Worm (Caenorhabditis elegans) whole organism, L2 larva: ENCODE results near the gene snpc-3.4.
A peak's percentile ranks its signal among the peaks of the same experiment; 100 is the strongest.

Experiments used
- C34F6.9 ChIP-seq: fragments of 150-350 bp; optimal IDR thresholded peaks from 2 replicates; lab custom pipeline; 2014; ENCODE audit warnings: missing biosample characterization, missing genetic modification characterization
- F13H6.1 ChIP-seq: sonication (generic microtip); optimal IDR thresholded peaks from 2 replicates; lab custom pipeline; 2016; ENCODE audit warnings: missing genetic modification characterization, missing compliant biosample characterization
- Y55F3AM.14 ChIP-seq: fragments of 200-800 bp; sonication (Bioruptor generic); optimal IDR thresholded peaks from 2 replicates; lab custom pipeline; 2018; ENCODE audit warnings: mild to moderate bottlenecking, missing genetic modification characterization, missing compliant biosample characterization
- ZK546.5 ChIP-seq: sonication (generic microtip); optimal IDR thresholded peaks from 2 replicates; lab custom pipeline; 2017; ENCODE audit warnings: missing biosample characterization, missing genetic modification characterization
- aly-2 ChIP-seq: fragments of 150-350 bp; optimal IDR thresholded peaks from 2 replicates; lab custom pipeline; 2014; ENCODE audit warnings: missing biosample characterization, missing genetic modification characterization
- blmp-1 ChIP-seq: sonication (generic microtip); optimal IDR thresholded peaks from 2 replicates; lab custom pipeline; 2017; ENCODE audit warnings: missing genetic modification characterization, mild to moderate bottlenecking, missing compliant biosample characterization, antibody characterized with exemption, moderate library complexity; ENCODE audit not compliant: insufficient read depth
- ceh-82 ChIP-seq: fragments of 150-350 bp; optimal IDR thresholded peaks from 2 replicates; lab custom pipeline; 2014; ENCODE audit warnings: missing biosample characterization, missing genetic modification characterization
- crh-2 ChIP-seq: sonication (generic microtip); optimal IDR thresholded peaks from 2 replicates; lab custom pipeline; 2017; ENCODE audit warnings: missing biosample characterization, missing genetic modification characterization
- dmd-4 ChIP-seq: sonication (generic microtip); optimal IDR thresholded peaks from 2 replicates; lab custom pipeline; 2017; ENCODE audit warnings: missing biosample characterization, missing genetic modification characterization
- egl-27 ChIP-seq: sonication (generic microtip); optimal IDR thresholded peaks from 3 replicates; lab custom pipeline; 2017; ENCODE audit warnings: missing biosample characterization, missing genetic modification reagents, missing genetic modification characterization
- elt-3 ChIP-seq: sonication (generic microtip); optimal IDR thresholded peaks from 2 replicates; lab custom pipeline; 2017; ENCODE audit warnings: missing biosample characterization, missing genetic modification characterization
- fos-1 ChIP-seq: fragments of 150-350 bp; optimal IDR thresholded peaks from 2 replicates; lab custom pipeline; 2014; ENCODE audit warnings: missing biosample characterization, missing genetic modification characterization
- gmeb-1 ChIP-seq: fragments of 150-350 bp; optimal IDR thresholded peaks from 2 replicates; lab custom pipeline; 2014; ENCODE audit warnings: missing biosample characterization, missing genetic modification characterization
- lin-11 ChIP-seq: fragments of 150-350 bp; sonication (generic microtip); optimal IDR thresholded peaks from 2 replicates; lab custom pipeline; 2014; ENCODE audit warnings: missing biosample characterization, missing genetic modification characterization, inconsistent platforms, mixed read lengths
- lin-13 ChIP-seq: fragments of 150-350 bp; optimal IDR thresholded peaks from 2 replicates; lab custom pipeline; 2014; ENCODE audit warnings: missing biosample characterization, missing genetic modification reagents, missing genetic modification characterization
- lin-39 ChIP-seq: fragments of 150-350 bp; optimal IDR thresholded peaks from 2 replicates; lab custom pipeline; 2014; ENCODE audit warnings: missing biosample characterization, missing genetic modification reagents, missing genetic modification characterization
- lsy-2 ChIP-seq, 2 experiments: fragments of 150-350 bp in 1 of 2; sonication (generic microtip) in 1 of 2; optimal IDR thresholded peaks; 2 replicates each; lab custom pipeline; 2014 to 2017; ENCODE audit warnings: missing biosample characterization in 2 of 2, missing genetic modification characterization in 2 of 2
- mab-5 ChIP-seq: fragments of 150-350 bp; optimal IDR thresholded peaks from 2 replicates; lab custom pipeline; 2014; ENCODE audit warnings: missing biosample characterization, missing genetic modification characterization
- mbf-1 ChIP-seq: sonication (generic microtip); optimal IDR thresholded peaks from 2 replicates; lab custom pipeline; 2017; ENCODE audit warnings: missing biosample characterization, missing genetic modification characterization
- mdl-1 ChIP-seq, 2 experiments: fragments of 150-350 bp in 1 of 2; sonication (generic microtip) in 1 of 2; optimal IDR thresholded peaks; 2 replicates each; lab custom pipeline; 2017; ENCODE audit warnings: missing biosample characterization in 2 of 2, missing genetic modification characterization in 2 of 2
- nhr-10 ChIP-seq: sonication (generic microtip); optimal IDR thresholded peaks from 2 replicates; lab custom pipeline; 2017; ENCODE audit warnings: missing biosample characterization, missing genetic modification characterization
- nhr-11 ChIP-seq: fragments of 150-350 bp; optimal IDR thresholded peaks from 2 replicates; lab custom pipeline; 2014; ENCODE audit warnings: missing biosample characterization, missing genetic modification characterization
- nhr-12 ChIP-seq: fragments of 150-350 bp; optimal IDR thresholded peaks from 2 replicates; lab custom pipeline; 2014; ENCODE audit warnings: missing biosample characterization, missing genetic modification characterization
- nhr-129 ChIP-seq: fragments of 150-350 bp; optimal IDR thresholded peaks from 2 replicates; lab custom pipeline; 2014; ENCODE audit warnings: missing biosample characterization, missing genetic modification characterization
- nhr-21 ChIP-seq: fragments of 150-350 bp; optimal IDR thresholded peaks from 2 replicates; lab custom pipeline; 2014; ENCODE audit warnings: missing biosample characterization, missing genetic modification characterization
- nhr-23 ChIP-seq: fragments of 150-350 bp; optimal IDR thresholded peaks from 2 replicates; lab custom pipeline; 2014; ENCODE audit warnings: missing biosample characterization, missing genetic modification reagents, missing genetic modification characterization
- nhr-237 ChIP-seq: fragments of 150-350 bp; optimal IDR thresholded peaks from 2 replicates; lab custom pipeline; 2014; ENCODE audit warnings: missing biosample characterization, missing genetic modification characterization
- nhr-25 ChIP-seq: fragments of 150-350 bp; sonication (generic microtip); optimal IDR thresholded peaks from 3 replicates; lab custom pipeline; 2014; ENCODE audit warnings: missing biosample characterization, missing genetic modification characterization
- nhr-77 ChIP-seq: fragments of 150-350 bp; optimal IDR thresholded peaks from 2 replicates; lab custom pipeline; 2014; ENCODE audit warnings: missing biosample characterization, missing genetic modification characterization
- sem-4 ChIP-seq: fragments of 150-350 bp; optimal IDR thresholded peaks from 2 replicates; lab custom pipeline; 2014; ENCODE audit warnings: missing biosample characterization, missing genetic modification reagents, missing genetic modification characterization
- skn-1 ChIP-seq: sonication (generic microtip); optimal IDR thresholded peaks from 2 replicates; lab custom pipeline; 2017; ENCODE audit warnings: missing biosample characterization, missing genetic modification characterization
- sma-3 ChIP-seq: sonication (generic microtip); optimal IDR thresholded peaks from 2 replicates; lab custom pipeline; 2016; ENCODE audit warnings: missing genetic modification reagents, missing genetic modification characterization, missing compliant biosample characterization
- sma-9 ChIP-seq, 2 experiments: fragments of 150-350 bp in 1 of 2; sonication (generic microtip) in 1 of 2; optimal IDR thresholded peaks; 2 replicates each; lab custom pipeline; 2014 to 2016; ENCODE audit warnings: missing genetic modification characterization in 2 of 2, mild to moderate bottlenecking in 1 of 2, missing biosample characterization in 1 of 2, missing compliant biosample characterization in 1 of 2, missing genetic modification reagents in 1 of 2, moderate library complexity in 1 of 2
- snpc-4 ChIP-seq: fragments of 150-350 bp; optimal IDR thresholded peaks from 2 replicates; lab custom pipeline; 2014; ENCODE audit warnings: missing biosample characterization, missing genetic modification characterization
- unc-55 ChIP-seq: fragments of 150-350 bp; sonication (generic microtip); optimal IDR thresholded peaks from 3 replicates; lab custom pipeline; 2014; ENCODE audit warnings: missing biosample characterization, missing genetic modification reagents, missing genetic modification characterization
- unc-62 ChIP-seq: fragments of 150-350 bp; optimal IDR thresholded peaks from 2 replicates; lab custom pipeline; 2014; ENCODE audit warnings: missing biosample characterization, missing genetic modification reagents, missing genetic modification characterization
- ztf-1 ChIP-seq: fragments of 200-800 bp; sonication (Bioruptor generic); conservative IDR thresholded peaks from 2 replicates; pipeline ENCODE4 v1.3.6; 2022; ENCODE audit warnings: missing genetic modification characterization, missing compliant biosample characterization
- ztf-4 ChIP-seq: fragments of 150-350 bp; optimal IDR thresholded peaks from 2 replicates; lab custom pipeline; 2014; ENCODE audit warnings: missing biosample characterization, missing genetic modification characterization

Gene snpc-3.4

ce11 chrIII:4036740-4037139, 16.9 kb downstream of the snpc-3.4 start, which contains the start of gene hum-5:
TSS of gene hum-5 (minus strand) at chrIII:4036840.
- no peak for TF ChIP-seq elt-3
- no peak for TF ChIP-seq nhr-23 (tag; lab: Kevin White, UChicago)
- TF ChIP-seq F13H6.1: no peak
- TF ChIP-seq lin-11: no peak
- TF ChIP-seq ceh-82 (tag; lab: Kevin White, UChicago): no peak
- no peak for TF ChIP-seq unc-55 (GFP tag; lab: Kevin White, UChicago)
- TF ChIP-seq lin-13 (GFP tag; lab: Kevin White, UChicago): no peak
- no peak for TF ChIP-seq ZK546.5 (tag; lab: Kevin White, UChicago)
- no peak for TF ChIP-seq egl-27 (tag; lab: Kevin White, UChicago)
- TF ChIP-seq lin-39: no peak
- TF ChIP-seq nhr-25 (tag; lab: Kevin White, UChicago): no peak
- TF ChIP-seq unc-62 (GFP tag; lab: Kevin White, UChicago): no peak
- TF ChIP-seq, all 48 proteins: peak for 0

ce11 chrIII:4037332-4037731, 17.5 kb downstream of the snpc-3.4 start:
- TF ChIP-seq F13H6.1: peak; percentile 73
- TF ChIP-seq fos-1 (tag; lab: Kevin White, UChicago): peak; percentile 10
- TF ChIP-seq sma-9 (GFP tag; optimal IDR thresholded peaks at IDR 0.05; lab: Kevin White, UChicago): peak; percentile 9
- TF ChIP-seq sma-9 (tag; optimal IDR thresholded peaks at IDR 0.05; lab: Kevin White, UChicago): no peak
- no peak for TF ChIP-seq nhr-12
- TF ChIP-seq sem-4 (tag; lab: Kevin White, UChicago): peak; percentile 38

ce11 chrIII:4039775-4040174, 19.9 kb downstream of the snpc-3.4 start:
- peak; percentile 24 for TF ChIP-seq sma-9 (GFP tag; optimal IDR thresholded peaks at IDR 0.05; lab: Kevin White, UChicago)
- no peak for TF ChIP-seq sma-9 (tag; optimal IDR thresholded peaks at IDR 0.05; lab: Kevin White, UChicago)
- TF ChIP-seq crh-2: peak; percentile 46
- TF ChIP-seq skn-1 (tag; lab: Kevin White, UChicago): peak; percentile 78
- no peak for TF ChIP-seq unc-62 (GFP tag; lab: Kevin White, UChicago)
- peak; percentile 37 for TF ChIP-seq gmeb-1
- TF ChIP-seq ZK546.5 (tag; lab: Kevin White, UChicago): no peak
- peak; percentile 99 for TF ChIP-seq fos-1 (tag; lab: Kevin White, UChicago)

ce11 chrIII:4049150-4049549, 29.3 kb downstream of the snpc-3.4 start:
- TF ChIP-seq sma-3 (GFP tag; lab: Kevin White, UChicago) (no peak), gmeb-1 (no peak), ztf-4 (no peak), nhr-21 (no peak), egl-27 (tag; lab: Kevin White, UChicago) (no peak), sma-9 (GFP tag; optimal IDR thresholded peaks at IDR 0.05; lab: Kevin White, UChicago) (no peak), sma-9 (tag; optimal IDR thresholded peaks at IDR 0.05; lab: Kevin White, UChicago) (no peak), nhr-10 (tag; lab: Kevin White, UChicago) (no peak)

ce11 chrIII:4057894-4058293, 38.1 kb downstream of the snpc-3.4 start, which contains the start of gene rcq-5:
TSS of gene rcq-5 (minus strand) at chrIII:4057976.
- TF ChIP-seq lsy-2 (tag; optimal IDR thresholded peaks at IDR 0.05; lab: Kevin White, UChicago) (peak in 1 of 2 experiments; percentile 49), mbf-1 (tag; lab: Kevin White, UChicago) (no peak), mab-5 (tag; lab: Kevin White, UChicago) (no peak), nhr-11 (no peak), dmd-4 (tag; lab: Kevin White, UChicago) (no peak), blmp-1 (tag; lab: Kevin White, UChicago) (no peak), ZK546.5 (tag; lab: Kevin White, UChicago) (no peak), snpc-4 (tag; lab: Kevin White, UChicago) (no peak), Y55F3AM.14 (GFP tag; lab: Kevin White, UChicago) (no peak), aly-2 (tag; lab: Kevin White, UChicago) (no peak), unc-62 (GFP tag; lab: Kevin White, UChicago) (no peak), nhr-129 (tag; lab: Kevin White, UChicago) (no peak), C34F6.9 (tag; lab: Kevin White, UChicago) (peak; percentile 42), sma-3 (GFP tag; lab: Kevin White, UChicago) (no peak), nhr-10 (tag; lab: Kevin White, UChicago) (no peak), lin-13 (GFP tag; lab: Kevin White, UChicago) (peak; percentile 18), nhr-23 (tag; lab: Kevin White, UChicago) (no peak), nhr-12 (no peak), sem-4 (tag; lab: Kevin White, UChicago) (no peak), mdl-1 (tag; optimal IDR thresholded peaks at IDR 0.05; lab: Kevin White, UChicago) (no peak), unc-55 (GFP tag; lab: Kevin White, UChicago) (peak; percentile 66), ztf-1 (no peak), sma-9 (GFP tag; optimal IDR thresholded peaks at IDR 0.05; lab: Kevin White, UChicago) (no peak), sma-9 (tag; optimal IDR thresholded peaks at IDR 0.05; lab: Kevin White, UChicago) (no peak), nhr-237 (tag; lab: Kevin White, UChicago) (no peak), nhr-25 (tag; lab: Kevin White, UChicago) (no peak), nhr-77 (tag; lab: Kevin White, UChicago) (no peak), gmeb-1 (peak; percentile 89)
